Worm (Caenorhabditis elegans) whole organism, L1 larva: ENCODE data around the gene K07F5.7.

ENCODE experiments used
- C04F5.9 ChIP-seq: sonication (generic microtip); optimal IDR thresholded peaks from 2 replicates; lab custom pipeline; 2016; ENCODE audit warnings: missing genetic modification characterization, missing compliant biosample characterization
- C34B4.2 ChIP-seq: sonication (generic microtip); optimal IDR thresholded peaks from 2 replicates; lab custom pipeline; 2017; ENCODE audit warnings: mild to moderate bottlenecking, missing genetic modification characterization, missing compliant biosample characterization
- F16B12.6 ChIP-seq: fragments of 150-350 bp; optimal IDR thresholded peaks from 2 replicates; lab custom pipeline; 2014; ENCODE audit warnings: missing biosample characterization, missing genetic modification characterization
- ama-1 ChIP-seq: fragments of 150-350 bp; optimal IDR thresholded peaks from 2 replicates; lab custom pipeline; 2014
- blmp-1 ChIP-seq: fragments of 150-350 bp; optimal IDR thresholded peaks from 2 replicates; lab custom pipeline; 2014; ENCODE audit warnings: missing biosample characterization, missing genetic modification characterization
- ceh-8 ChIP-seq: fragments of 200-800 bp; sonication (Bioruptor generic); optimal IDR thresholded peaks from 2 replicates; lab custom pipeline; 2018; ENCODE audit warnings: mild to moderate bottlenecking, missing genetic modification characterization, moderate library complexity, missing compliant biosample characterization
- ceh-88 ChIP-seq: fragments of 200-800 bp; sonication (Bioruptor generic); IDR thresholded peaks from 2 replicates; pipeline ENCODE4 v1.3.6; 2022; ENCODE audit warnings: missing genetic modification characterization, missing compliant biosample characterization
- ces-1 ChIP-seq: fragments of 150-350 bp; optimal IDR thresholded peaks from 2 replicates; lab custom pipeline; 2014; ENCODE audit warnings: missing biosample characterization, missing genetic modification reagents, missing genetic modification characterization
- dpl-1 ChIP-seq, 3 experiments: fragments of 150-350 bp in 2 of 3; sonication (generic microtip) in 1 of 3; optimal IDR thresholded peaks; 2 replicates each; lab custom pipeline; 2014 to 2017; ENCODE audit warnings: missing biosample characterization in 3 of 3, missing genetic modification characterization in 3 of 3, missing genetic modification reagents in 3 of 3
- efl-1 ChIP-seq, 4 experiments: fragments of 150-350 bp; optimal IDR thresholded peaks in 3 of 4; peaks in 1 of 4; 1 replicate in 1 of 4; 2 replicates in 3 of 4; lab custom pipeline; 2014; ENCODE audit warnings: missing biosample characterization in 2 of 4, missing genetic modification characterization in 2 of 4, missing genetic modification reagents in 2 of 4
- egl-13 ChIP-seq: sonication (generic microtip); optimal IDR thresholded peaks from 2 replicates; lab custom pipeline; 2016; ENCODE audit warnings: missing genotype, missing genetic modification reagents, missing genetic modification characterization, missing compliant biosample characterization
- elt-2 ChIP-seq: sonication (generic microtip); optimal IDR thresholded peaks from 2 replicates; lab custom pipeline; 2016; ENCODE audit warnings: missing genetic modification characterization, mild to moderate bottlenecking, inconsistent platforms, missing compliant biosample characterization, missing genetic modification reagents
- elt-3 ChIP-seq, 6 experiments: fragments of 150-350 bp in 1 of 6; sonication (generic microtip); optimal IDR thresholded peaks; 2 replicates each; lab custom pipeline; 2017 to 2018; ENCODE audit warnings: missing biosample characterization in 6 of 6, missing genetic modification characterization in 6 of 6, inconsistent platforms in 1 of 6
- ets-5 ChIP-seq: fragments of 200-800 bp; sonication (Bioruptor generic); IDR thresholded peaks from 2 replicates; pipeline ENCODE4 v1.3.6; 2022; ENCODE audit warnings: missing genetic modification characterization, missing compliant biosample characterization
- fkh-8 ChIP-seq: sonication (generic microtip); optimal IDR thresholded peaks from 2 replicates; lab custom pipeline; 2016; ENCODE audit warnings: mild to moderate bottlenecking, missing genetic modification characterization, missing compliant biosample characterization
- hlh-17 ChIP-seq: fragments of 200-800 bp; sonication (Bioruptor generic); optimal IDR thresholded peaks from 2 replicates; lab custom pipeline; 2018; ENCODE audit warnings: missing genetic modification characterization, mild to moderate bottlenecking, missing compliant biosample characterization, moderate library complexity, borderline replicate concordance
- hlh-4 ChIP-seq: sonication (generic microtip); optimal IDR thresholded peaks from 2 replicates; lab custom pipeline; 2016; ENCODE audit warnings: mild to moderate bottlenecking, missing genetic modification characterization, missing compliant biosample characterization
- irx-1 ChIP-seq: sonication (generic microtip); optimal IDR thresholded peaks from 2 replicates; lab custom pipeline; 2016; ENCODE audit warnings: missing genetic modification characterization, missing compliant biosample characterization
- isw-1 ChIP-seq: fragments of 200-800 bp; sonication (Bioruptor generic); IDR thresholded peaks from 2 replicates; pipeline ENCODE4 v1.3.6; 2022; ENCODE audit warnings: missing genetic modification characterization, missing compliant biosample characterization
- lin-14 ChIP-seq: fragments of 200-800 bp; sonication (Bioruptor generic); optimal IDR thresholded peaks from 2 replicates; lab custom pipeline; 2018; ENCODE audit warnings: mild to moderate bottlenecking, missing genetic modification characterization, moderate library complexity, missing compliant biosample characterization
- lin-15B ChIP-seq: fragments of 150-350 bp; sonication (generic microtip); optimal IDR thresholded peaks from 3 replicates; lab custom pipeline; 2014; ENCODE audit warnings: missing biosample characterization, missing genetic modification characterization
- lin-35 ChIP-seq, 2 experiments: fragments of 150-350 bp; optimal IDR thresholded peaks; 2 replicates each; lab custom pipeline; 2014; ENCODE audit warnings: missing biosample characterization in 2 of 2, missing genetic modification characterization in 2 of 2, missing genetic modification reagents in 2 of 2
- lin-39 ChIP-seq: fragments of 150-350 bp; optimal IDR thresholded peaks from 2 replicates; lab custom pipeline; 2014; ENCODE audit warnings: missing biosample characterization, missing genetic modification reagents, missing genetic modification characterization
- lsy-2 ChIP-seq, 2 experiments: fragments of 150-350 bp; optimal IDR thresholded peaks; 2 replicates each; lab custom pipeline; 2014; ENCODE audit warnings: missing biosample characterization in 2 of 2, missing genetic modification characterization in 2 of 2
- mab-9 ChIP-seq: fragments of 200-800 bp; sonication (Bioruptor generic); IDR thresholded peaks from 2 replicates; pipeline ENCODE4 v1.3.6; 2022; ENCODE audit warnings: missing genetic modification reagents, missing genetic modification characterization, missing compliant biosample characterization
- mdl-1 ChIP-seq, 2 experiments: fragments of 150-350 bp; optimal IDR thresholded peaks; 2 replicates each; lab custom pipeline; 2014 to 2017; ENCODE audit warnings: missing biosample characterization in 2 of 2, missing genetic modification characterization in 2 of 2, inconsistent platforms in 1 of 2
- mep-1 ChIP-seq: fragments of 150-350 bp; optimal IDR thresholded peaks from 2 replicates; lab custom pipeline; 2014; ENCODE audit warnings: missing biosample characterization, missing genetic modification characterization
- nhr-19 ChIP-seq: fragments of 200-800 bp; sonication (Bioruptor generic); conservative IDR thresholded peaks from 2 replicates; pipeline ENCODE4 v1.3.6; 2022; ENCODE audit warnings: missing genetic modification characterization, missing compliant biosample characterization
- nhr-20 ChIP-seq: sonication (generic microtip); optimal IDR thresholded peaks from 2 replicates; lab custom pipeline; 2016; ENCODE audit warnings: mild to moderate bottlenecking, missing genetic modification characterization, missing compliant biosample characterization
- nhr-237 ChIP-seq: fragments of 150-350 bp; optimal IDR thresholded peaks from 2 replicates; lab custom pipeline; 2014; ENCODE audit warnings: missing biosample characterization, missing genetic modification characterization
- nhr-47 ChIP-seq: sonication (generic microtip); optimal IDR thresholded peaks from 2 replicates; lab custom pipeline; 2016; ENCODE audit warnings: mild to moderate bottlenecking, missing genetic modification characterization, moderate library complexity, missing compliant biosample characterization
- nhr-76 ChIP-seq: sonication (generic microtip); optimal IDR thresholded peaks from 2 replicates; lab custom pipeline; 2017; ENCODE audit warnings: missing biosample characterization, missing genetic modification characterization
- nhr-77 ChIP-seq: fragments of 150-350 bp; optimal IDR thresholded peaks from 2 replicates; lab custom pipeline; 2014; ENCODE audit warnings: missing biosample characterization, missing genetic modification characterization
- nhr-85 ChIP-seq: sonication (generic microtip); peaks from one replicate; lab custom pipeline; 2016; ENCODE audit warnings: missing genetic modification characterization, inconsistent platforms, missing compliant biosample characterization
- pqm-1 ChIP-seq: sonication (generic microtip); optimal IDR thresholded peaks from 3 replicates; lab custom pipeline; 2017; ENCODE audit warnings: missing biosample characterization, missing genetic modification characterization
- rnt-1 ChIP-seq: sonication (generic microtip); optimal IDR thresholded peaks from 2 replicates; lab custom pipeline; 2016; ENCODE audit warnings: mild to moderate bottlenecking, missing genetic modification characterization, moderate library complexity, missing compliant biosample characterization
- skn-1 ChIP-seq: fragments of 150-350 bp; optimal IDR thresholded peaks from 2 replicates; lab custom pipeline; 2014; ENCODE audit warnings: missing biosample characterization, missing genetic modification characterization
- snpc-4 ChIP-seq: fragments of 150-350 bp; optimal IDR thresholded peaks from 2 replicates; lab custom pipeline; 2014; ENCODE audit warnings: missing biosample characterization, missing genetic modification characterization
- snu-23 ChIP-seq: sonication (generic microtip); optimal IDR thresholded peaks from 2 replicates; lab custom pipeline; 2016; ENCODE audit warnings: missing genetic modification characterization, missing compliant biosample characterization
- swsn-7 ChIP-seq: sonication (generic microtip); optimal IDR thresholded peaks from 2 replicates; lab custom pipeline; 2016; ENCODE audit warnings: missing genetic modification characterization, missing compliant biosample characterization
- tbx-2 ChIP-seq: sonication (generic microtip); optimal IDR thresholded peaks from 2 replicates; lab custom pipeline; 2016; ENCODE audit warnings: missing genetic modification characterization, missing compliant biosample characterization
- tlp-1 ChIP-seq: fragments of 150-350 bp; optimal IDR thresholded peaks from 2 replicates; lab custom pipeline; 2014; ENCODE audit warnings: missing biosample characterization, missing genetic modification characterization
- unc-130 ChIP-seq: fragments of 150-350 bp; optimal IDR thresholded peaks from 2 replicates; lab custom pipeline; 2017; ENCODE audit warnings: missing biosample characterization, missing genetic modification characterization, inconsistent platforms
- unc-30 ChIP-seq: sonication (generic microtip); optimal IDR thresholded peaks from 2 replicates; lab custom pipeline; 2017; ENCODE audit warnings: missing biosample characterization, missing genetic modification characterization
- unc-86 ChIP-seq: sonication (generic microtip); optimal IDR thresholded peaks from 2 replicates; lab custom pipeline; 2016; ENCODE audit warnings: missing genetic modification characterization, missing compliant biosample characterization
- unc-98 ChIP-seq: fragments of 200-800 bp; sonication (Bioruptor generic); IDR thresholded peaks from 2 replicates; pipeline ENCODE4 v1.3.6; 2022; ENCODE audit warnings: missing genetic modification characterization, missing compliant biosample characterization
- vab-15 ChIP-seq: sonication (generic microtip); optimal IDR thresholded peaks from 2 replicates; lab custom pipeline; 2017; ENCODE audit warnings: missing genotype, mild to moderate bottlenecking, missing genetic modification characterization, missing compliant biosample characterization
- xbp-1 ChIP-seq: sonication (generic microtip); optimal IDR thresholded peaks from 2 replicates; lab custom pipeline; 2016; ENCODE audit warnings: missing genetic modification characterization, missing compliant biosample characterization
- zag-1 ChIP-seq: fragments of 150-350 bp; optimal IDR thresholded peaks from 2 replicates; lab custom pipeline; 2014; ENCODE audit warnings: missing biosample characterization, missing genetic modification characterization

Gene K07F5.7

DNA sequence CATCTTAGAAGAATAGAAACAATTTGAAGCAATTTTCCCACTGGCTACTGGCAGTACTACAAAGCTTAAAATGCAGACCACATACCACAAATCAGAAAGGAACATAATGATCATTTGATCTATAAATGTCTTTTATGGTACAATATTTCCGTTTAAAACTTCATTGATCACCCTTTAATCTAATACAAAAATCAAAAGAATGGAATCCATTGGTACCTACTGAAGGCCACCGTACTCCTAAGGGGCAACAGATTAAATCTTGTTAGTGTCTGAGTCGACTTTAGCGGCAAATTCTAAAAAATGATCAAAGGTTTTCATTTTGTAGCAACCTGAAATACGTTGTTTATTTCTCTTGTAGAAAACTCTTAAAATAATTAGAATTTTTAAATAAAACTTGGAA is 24.2 kb upstream of the K07F5.7 start:
- TF ChIP-seq nhr-20 (tag; lab: Kevin White, UChicago): peak; percentile 52
- peak in 1 of 2 experiments; percentile 29 for TF ChIP-seq lsy-2 (tag; optimal IDR thresholded peaks at IDR 0.05; lab: Kevin White, UChicago)
- TF ChIP-seq elt-3 (tag; optimal IDR thresholded peaks at IDR 0.05; lab: Kevin White, UChicago): no peak
- no peak for TF ChIP-seq C34B4.2 (tag; lab: Kevin White, UChicago)
- TF ChIP-seq nhr-85 (tag; lab: Kevin White, UChicago): peak; percentile 86
- TF ChIP-seq hlh-4 (tag; lab: Kevin White, UChicago): no peak
- TF ChIP-seq xbp-1: no peak
- no peak for TF ChIP-seq C04F5.9
- no peak for TF ChIP-seq efl-1 (optimal IDR thresholded peaks at IDR 0.05; lab: Kevin White, UChicago)
- TF ChIP-seq efl-1 (GFP tag; optimal IDR thresholded peaks at IDR 0.05 in 1 of 2; lab: Kevin White, UChicago): peak in 1 of 2 experiments; percentile 53
- no peak for TF ChIP-seq swsn-7

DNA sequence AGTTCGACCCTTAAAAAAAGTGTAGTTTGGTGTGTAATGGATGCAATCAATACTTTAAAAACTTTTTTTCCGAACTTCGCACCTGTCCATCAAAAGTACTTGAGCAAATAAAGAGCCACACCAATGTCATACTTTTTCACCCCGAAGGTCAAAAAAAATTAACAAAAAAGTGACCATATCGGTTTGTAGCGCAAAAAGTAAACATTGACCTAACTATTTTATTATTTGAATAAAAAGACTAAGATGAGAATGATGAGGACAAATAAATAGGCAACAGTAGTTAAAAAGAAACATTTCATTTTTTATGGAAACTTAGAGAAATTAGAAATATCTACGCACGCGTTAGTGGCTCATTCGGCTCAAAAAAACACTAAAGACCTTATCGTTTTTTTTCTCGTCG is 21.4 kb upstream of the K07F5.7 start:
- TF ChIP-seq unc-86 (tag; lab: Kevin White, UChicago): no peak
- peak; percentile 45 for TF ChIP-seq tbx-2 (tag; lab: Kevin White, UChicago)
- peak; percentile 16 for TF ChIP-seq nhr-77 (tag; lab: Kevin White, UChicago)
- peak; percentile 31 for TF ChIP-seq lin-14 (GFP tag; lab: Kevin White, UChicago)

DNA sequence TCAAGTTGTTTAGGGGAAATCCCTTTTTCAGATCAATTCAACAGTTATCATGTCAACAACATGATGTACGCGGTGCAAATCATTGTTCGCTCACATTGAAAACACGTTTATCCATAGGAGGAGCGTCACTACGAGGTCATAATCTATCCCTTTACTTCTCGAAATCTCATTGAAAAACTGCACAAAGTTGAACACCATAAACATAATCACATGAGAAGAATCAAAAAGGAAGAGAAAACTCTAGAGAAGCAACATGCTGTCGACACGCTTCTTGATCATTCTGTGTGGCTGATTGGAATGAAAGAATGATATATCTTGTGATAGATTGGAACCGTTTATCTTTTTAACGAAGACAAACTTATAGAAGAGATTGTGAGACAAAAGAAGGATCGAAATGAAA is 19.9 kb upstream of the K07F5.7 start:
- TF ChIP-seq unc-86 (tag; lab: Kevin White, UChicago): no peak
- TF ChIP-seq mep-1 (tag; lab: Kevin White, UChicago): peak; percentile 53
- TF ChIP-seq unc-130 (tag; lab: Kevin White, UChicago): peak; percentile 89
- TF ChIP-seq ces-1 (GFP tag; lab: Kevin White, UChicago): no peak
- TF ChIP-seq vab-15 (tag; lab: Kevin White, UChicago): no peak
- TF ChIP-seq ets-5: no peak
- peak; percentile 71 for TF ChIP-seq nhr-47 (tag; lab: Kevin White, UChicago)
- no peak for TF ChIP-seq ceh-8 (GFP tag; lab: Kevin White, UChicago)
- TF ChIP-seq mab-9: no peak
- TF ChIP-seq nhr-19 (GFP tag; lab: Robert Waterston, UW): peak; percentile 87
- TF ChIP-seq ceh-88: 0 out of 2 replicates have a peak, but pooled peaks have one; percentile 21
- no peak for TF ChIP-seq hlh-17 (GFP tag; lab: Kevin White, UChicago)
- no peak for TF ChIP-seq pqm-1 (tag; lab: Kevin White, UChicago)
- TF ChIP-seq nhr-76 (tag; lab: Kevin White, UChicago): no peak
- TF ChIP-seq dpl-1 (GFP tag; optimal IDR thresholded peaks at IDR 0.05; lab: Kevin White, UChicago): peak in 1 of 3 experiments; percentile 28
- TF ChIP-seq tlp-1 (tag; lab: Kevin White, UChicago): no peak
- no peak for TF ChIP-seq unc-98 (GFP tag; lab: Robert Waterston, UW)
- no peak for TF ChIP-seq lin-39 (tag; lab: Kevin White, UChicago)
- TF ChIP-seq irx-1: no peak
- peak; percentile 96 for TF ChIP-seq nhr-20 (tag; lab: Kevin White, UChicago)
- no peak for TF ChIP-seq fkh-8 (tag; lab: Kevin White, UChicago)
- TF ChIP-seq elt-2: no peak
- TF ChIP-seq lin-35 (GFP tag; optimal IDR thresholded peaks at IDR 0.05; lab: Kevin White, UChicago): peak in 1 of 2 experiments; percentile 74
- no peak for TF ChIP-seq rnt-1 (tag; lab: Kevin White, UChicago)
- peak; percentile 84 for TF ChIP-seq tbx-2 (tag; lab: Kevin White, UChicago)
- no peak for TF ChIP-seq nhr-77 (tag; lab: Kevin White, UChicago)
- no peak for TF ChIP-seq F16B12.6 (tag; lab: Kevin White, UChicago)
- peak in 1 of 2 experiments; percentile 17 for TF ChIP-seq efl-1 (optimal IDR thresholded peaks at IDR 0.05; lab: Kevin White, UChicago)
- peak in 1 of 2 experiments; percentile 94 for TF ChIP-seq efl-1 (GFP tag; optimal IDR thresholded peaks at IDR 0.05 in 1 of 2; lab: Kevin White, UChicago)
- TF ChIP-seq snu-23 (GFP tag; lab: Kevin White, UChicago): peak; percentile 86
- no peak for TF ChIP-seq egl-13 (tag; lab: Kevin White, UChicago)
- TF ChIP-seq ama-1 (lab: Kevin White, UChicago): no peak
- TF ChIP-seq mdl-1 (tag; optimal IDR thresholded peaks at IDR 0.05; lab: Kevin White, UChicago): peak in 1 of 2 experiments; percentile 64
- no peak for TF ChIP-seq skn-1
- TF ChIP-seq lin-15B (tag; lab: Kevin White, UChicago): no peak
- TF ChIP-seq snpc-4 (tag; lab: Kevin White, UChicago): no peak
- no peak for TF ChIP-seq zag-1 (tag; lab: Kevin White, UChicago)
- peak; percentile 94 for TF ChIP-seq blmp-1 (tag; lab: Kevin White, UChicago)
- no peak for TF ChIP-seq unc-30 (tag; lab: Kevin White, UChicago)
- TF ChIP-seq nhr-237: no peak
- TF ChIP-seq isw-1 (GFP tag; lab: Robert Waterston, UW): no peak
